Worm (Caenorhabditis elegans) whole organism, L1 larva: ENCODE results near the gene M28.8.

Source experiments
- ceh-88 ChIP-seq: fragments of 200-800 bp; sonication (Bioruptor generic); IDR thresholded peaks from 2 replicates; pipeline ENCODE4 v1.3.6; 2022; ENCODE audit warnings: missing genetic modification characterization, missing compliant biosample characterization
- mep-1 ChIP-seq: fragments of 150-350 bp; optimal IDR thresholded peaks from 2 replicates; lab custom pipeline; 2014; ENCODE audit warnings: missing biosample characterization, missing genetic modification characterization
- nhr-11 ChIP-seq: fragments of 150-350 bp; optimal IDR thresholded peaks from 2 replicates; lab custom pipeline; 2014; ENCODE audit warnings: missing biosample characterization, missing genetic modification characterization
- nhr-76 ChIP-seq: sonication (generic microtip); optimal IDR thresholded peaks from 2 replicates; lab custom pipeline; 2017; ENCODE audit warnings: missing biosample characterization, missing genetic modification characterization

DNA sequence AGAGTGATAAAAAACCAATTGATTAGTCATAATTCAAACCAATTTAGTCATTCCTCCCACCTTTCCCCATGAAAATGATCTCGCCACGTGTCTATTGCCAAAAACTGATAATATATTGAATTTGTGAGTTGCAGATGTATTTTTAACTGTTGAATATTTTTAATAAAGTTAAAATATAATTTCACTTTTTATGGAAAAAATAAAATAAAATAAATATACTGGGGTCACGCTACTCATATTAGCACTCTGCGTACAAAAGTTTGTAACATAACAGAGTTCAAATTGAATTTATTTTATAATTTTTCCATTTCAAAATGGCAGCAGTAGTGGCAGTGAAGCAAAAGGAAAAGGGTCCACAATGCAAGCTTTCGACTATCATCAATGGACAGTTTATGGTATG is 9.9 kb upstream of the M28.8 start, which contains the start of gene C14A4.13:
- TF ChIP-seq nhr-11 (tag; lab: Kevin White, UChicago) (no peak), nhr-76 (tag; lab: Kevin White, UChicago) (no peak), mep-1 (tag; lab: Kevin White, UChicago) (no peak), ceh-88 (no peak)
